Fruit fly (Drosophila melanogaster) whole organism, embryonic: ENCODE data around the gene IM33.
A peak's percentile ranks its signal among the peaks of the same experiment; 100 is the strongest.

ENCODE experiments used
- Atf-2 ChIP-seq: fragments of 200-800 bp; sonication (Bioruptor generic); optimal IDR thresholded peaks from 2 replicates; lab custom pipeline; 2016; ENCODE audit warnings: missing biosample characterization, missing genetic modification characterization
- Atf3 ChIP-seq: fragments of 200-800 bp; sonication (Bioruptor generic); optimal IDR thresholded peaks from 3 replicates; lab custom pipeline; 2016; ENCODE audit warnings: missing biosample characterization, missing genetic modification characterization
- B-H1 ChIP-seq: fragments of 200-800 bp; sonication (Bioruptor generic); IDR thresholded peaks from 3 replicates; pipeline ENCODE4 v1.3.6; 2022; ENCODE audit warnings: missing biosample characterization, missing genetic modification characterization
- CG10209 ChIP-seq: fragments of 200-800 bp; sonication (Bioruptor generic); optimal IDR thresholded peaks from 3 replicates; lab custom pipeline; 2017; ENCODE audit warnings: missing biosample characterization, mild to moderate bottlenecking, missing genetic modification characterization, missing genetic modification reagents
- CG10267 ChIP-seq: fragments of 200-800 bp; sonication (Bioruptor generic); optimal IDR thresholded peaks from 2 replicates; lab custom pipeline; 2018; ENCODE audit warnings: missing biosample characterization, mild to moderate bottlenecking, missing genetic modification characterization, moderate library complexity
- CG11456 ChIP-seq: fragments of 200-800 bp; sonication (Bioruptor generic); IDR thresholded peaks from 3 replicates; pipeline ENCODE4 v1.3.6; 2022; ENCODE audit warnings: missing biosample characterization, missing genetic modification characterization
- CG11504 ChIP-seq: fragments of 200-800 bp; sonication (Bioruptor generic); optimal IDR thresholded peaks from 3 replicates; lab custom pipeline; 2019; ENCODE audit warnings: missing biosample characterization, mild to moderate bottlenecking, missing genetic modification characterization, moderate library complexity
- CG12071 ChIP-seq: fragments of 200-800 bp; sonication (Bioruptor generic); optimal IDR thresholded peaks from 3 replicates; lab custom pipeline; 2018; ENCODE audit warnings: missing biosample characterization, mild to moderate bottlenecking, missing genetic modification characterization
- CG13894 ChIP-seq: fragments of 200-800 bp; sonication (Bioruptor generic); optimal IDR thresholded peaks from 3 replicates; lab custom pipeline; 2018; ENCODE audit warnings: missing biosample characterization, mild to moderate bottlenecking, missing genetic modification characterization, moderate library complexity
- CG14050 ChIP-seq: fragments of 200-800 bp; sonication (Bioruptor generic); IDR thresholded peaks from 3 replicates; pipeline ENCODE4 v1.3.6; 2022; ENCODE audit warnings: missing biosample characterization, missing genetic modification characterization
- CG33557 ChIP-seq: fragments of 200-800 bp; sonication (Bioruptor generic); optimal IDR thresholded peaks from 2 replicates; lab custom pipeline; 2019; ENCODE audit warnings: missing biosample characterization, mild to moderate bottlenecking, missing genetic modification characterization, moderate library complexity
- CG3838 ChIP-seq: fragments of 200-800 bp; sonication (Bioruptor generic); optimal IDR thresholded peaks from 3 replicates; lab custom pipeline; 2016; ENCODE audit warnings: missing biosample characterization, missing genetic modification characterization
- CG43689 ChIP-seq: fragments of 200-800 bp; sonication (Bioruptor generic); IDR thresholded peaks from 2 replicates; pipeline ENCODE4 v1.3.6; 2022; ENCODE audit warnings: missing biosample characterization, missing genetic modification characterization
- CG4820 ChIP-seq: fragments of 200-800 bp; sonication (Bioruptor generic); optimal IDR thresholded peaks from 3 replicates; lab custom pipeline; 2016; ENCODE audit warnings: missing biosample characterization, missing genetic modification characterization
- CG6175 ChIP-seq: fragments of 200-800 bp; sonication (Bioruptor generic); IDR thresholded peaks from 3 replicates; pipeline ENCODE4 v1.3.6; 2022; ENCODE audit warnings: missing biosample characterization, missing genetic modification characterization
- CG9215 ChIP-seq: fragments of 200-800 bp; sonication (Bioruptor generic); IDR thresholded peaks from 2 replicates; pipeline ENCODE4 v1.3.6; 2022; ENCODE audit warnings: missing biosample characterization, missing genetic modification characterization
- CG9609 ChIP-seq: fragments of 200-800 bp; sonication (Bioruptor generic); optimal IDR thresholded peaks from 3 replicates; lab custom pipeline; 2016; ENCODE audit warnings: missing biosample characterization, missing genetic modification characterization
- Gug ChIP-seq: fragments of 200-800 bp; sonication (Bioruptor generic); IDR thresholded peaks from 4 replicates; pipeline ENCODE4 v1.3.6; 2022; ENCODE audit warnings: missing biosample characterization, missing genetic modification characterization
- HLH54F ChIP-seq: fragments of 200-800 bp; sonication (Bioruptor generic); optimal IDR thresholded peaks from 3 replicates; lab custom pipeline; 2016; ENCODE audit warnings: missing biosample characterization, missing genetic modification characterization
- Max ChIP-seq: fragments of 200-800 bp; sonication (Bioruptor generic); optimal IDR thresholded peaks from 2 replicates; lab custom pipeline; 2016; ENCODE audit warnings: missing biosample characterization, mild to moderate bottlenecking, missing genetic modification characterization
- NC2α ChIP-seq: fragments of 200-800 bp; sonication (Bioruptor generic); optimal IDR thresholded peaks from 2 replicates; lab custom pipeline; 2016; ENCODE audit warnings: missing biosample characterization, missing genetic modification characterization
- NC2β ChIP-seq: fragments of 200-800 bp; sonication (Bioruptor generic); optimal IDR thresholded peaks from 2 replicates; lab custom pipeline; 2016; ENCODE audit warnings: missing biosample characterization, missing genetic modification characterization
- PHDP ChIP-seq: fragments of 200-800 bp; sonication (Bioruptor generic); optimal IDR thresholded peaks from 3 replicates; lab custom pipeline; 2018; ENCODE audit warnings: missing biosample characterization, mild to moderate bottlenecking, missing genetic modification characterization, moderate library complexity
- Rx ChIP-seq: fragments of 200-800 bp; sonication (Bioruptor generic); IDR thresholded peaks from 2 replicates; pipeline ENCODE4 v1.3.6; 2022; ENCODE audit warnings: missing biosample characterization, missing genetic modification characterization
- Scr ChIP-seq: fragments of 200-800 bp; sonication (Bioruptor generic); IDR thresholded peaks from 2 replicates; pipeline ENCODE4 v1.3.6; 2022; ENCODE audit warnings: missing biosample characterization, missing genetic modification characterization; ENCODE audit not compliant: partially characterized antibody
- Sry-δ ChIP-seq: fragments of 200-800 bp; sonication (Bioruptor generic); optimal IDR thresholded peaks from 2 replicates; lab custom pipeline; 2016; ENCODE audit warnings: missing biosample characterization, missing genetic modification characterization
- Vsx1 ChIP-seq: fragments of 200-800 bp; sonication (Bioruptor generic); optimal IDR thresholded peaks from 2 replicates; lab custom pipeline; 2017; ENCODE audit warnings: missing biosample characterization, mild to moderate bottlenecking, missing genetic modification characterization, missing genetic modification reagents
- Xrp1 ChIP-seq: fragments of 200-800 bp; sonication (Bioruptor generic); IDR thresholded peaks from 2 replicates; pipeline ENCODE4 v1.3.6; 2022; ENCODE audit warnings: missing biosample characterization, missing genetic modification characterization
- YL-1 ChIP-seq: fragments of 200-800 bp; sonication (Bioruptor generic); optimal IDR thresholded peaks from 3 replicates; lab custom pipeline; 2017; ENCODE audit warnings: missing biosample characterization, mild to moderate bottlenecking, missing genetic modification characterization
- amos ChIP-seq: fragments of 200-800 bp; sonication (Bioruptor generic); IDR thresholded peaks from 2 replicates; pipeline ENCODE4 v1.3.6; 2022; ENCODE audit warnings: missing biosample characterization, missing genetic modification characterization; ENCODE audit not compliant: partially characterized antibody
- aop ChIP-seq: fragments of 200-800 bp; sonication (Bioruptor generic); IDR thresholded peaks from 2 replicates; pipeline ENCODE4 v1.3.6; 2022; ENCODE audit warnings: missing biosample characterization, missing genetic modification characterization
- bcd ChIP-seq: fragments of 200-800 bp; sonication (Bioruptor generic); optimal IDR thresholded peaks from 2 replicates; lab custom pipeline; 2017; ENCODE audit warnings: missing biosample characterization, mild to moderate bottlenecking, missing genetic modification characterization
- caup ChIP-seq: fragments of 200-800 bp; sonication (Bioruptor generic); optimal IDR thresholded peaks from 3 replicates; lab custom pipeline; 2017; ENCODE audit warnings: missing biosample characterization, mild to moderate bottlenecking, missing genetic modification characterization, moderate library complexity; ENCODE audit not compliant: severe bottlenecking
- crp ChIP-seq, 2 experiments: fragments of 200-800 bp; sonication (Bioruptor generic); optimal IDR thresholded peaks; 2 replicates in 1 of 2; 3 replicates in 1 of 2; lab custom pipeline; 2017; ENCODE audit warnings: missing biosample characterization in 2 of 2, missing genetic modification characterization in 2 of 2, mild to moderate bottlenecking in 1 of 2, moderate library complexity in 1 of 2
- fd102C ChIP-seq: fragments of 200-800 bp; sonication (Bioruptor generic); optimal IDR thresholded peaks from 2 replicates; lab custom pipeline; 2018; ENCODE audit warnings: missing biosample characterization, mild to moderate bottlenecking, missing genetic modification characterization, moderate library complexity
- fru ChIP-seq: fragments of >200 bp; optimal IDR thresholded peaks from 2 replicates; lab custom pipeline; 2017
- gsb-n ChIP-seq: fragments of 200-800 bp; sonication (Bioruptor generic); optimal IDR thresholded peaks from 3 replicates; lab custom pipeline; 2018; ENCODE audit warnings: missing biosample characterization, mild to moderate bottlenecking, missing genetic modification characterization
- ind ChIP-seq: fragments of 200-800 bp; sonication (Bioruptor generic); optimal IDR thresholded peaks from 3 replicates; lab custom pipeline; 2016; ENCODE audit warnings: missing biosample characterization, missing genetic modification characterization
- ken ChIP-seq: fragments of 200-800 bp; sonication (Bioruptor generic); IDR thresholded peaks from 3 replicates; pipeline ENCODE4 v1.3.6; 2022; ENCODE audit warnings: missing biosample characterization, missing genetic modification characterization
- lab ChIP-seq: fragments of 200-800 bp; sonication (Bioruptor generic); optimal IDR thresholded peaks from 3 replicates; lab custom pipeline; 2017; ENCODE audit warnings: missing biosample characterization, missing genetic modification characterization, mild to moderate bottlenecking, moderate library complexity, missing genetic modification reagents
- otp ChIP-seq: fragments of 200-800 bp; sonication (Bioruptor generic); IDR thresholded peaks from 3 replicates; pipeline ENCODE4, ENCODE4 v1.3.6; 2022; ENCODE audit warnings: missing biosample characterization, missing genetic modification characterization
- pho ChIP-seq: fragments of 200-800 bp; sonication (Bioruptor generic); optimal IDR thresholded peaks from 2 replicates; lab custom pipeline; 2016; ENCODE audit warnings: missing biosample characterization, missing genetic modification characterization
- phol ChIP-seq: fragments of 200-800 bp; sonication (Bioruptor generic); optimal IDR thresholded peaks from 3 replicates; lab custom pipeline; 2018; ENCODE audit warnings: missing biosample characterization, mild to moderate bottlenecking, missing genetic modification characterization, moderate library complexity
- pzg ChIP-seq: fragments of 200-800 bp; sonication (Bioruptor generic); optimal IDR thresholded peaks from 3 replicates; lab custom pipeline; 2018; ENCODE audit warnings: missing biosample characterization, mild to moderate bottlenecking, missing genetic modification characterization, moderate library complexity
- ro ChIP-seq: fragments of 200-800 bp; sonication (Bioruptor generic); IDR thresholded peaks from 2 replicates; pipeline ENCODE4 v1.3.6; 2022; ENCODE audit warnings: missing biosample characterization, missing genetic modification characterization
- ssp ChIP-seq: fragments of 200-800 bp; sonication (Bioruptor generic); IDR thresholded peaks from 2 replicates; pipeline ENCODE4 v1.3.6; 2022; ENCODE audit warnings: missing biosample characterization, missing genetic modification characterization
- tgo ChIP-seq: fragments of 200-800 bp; sonication (Bioruptor generic); IDR thresholded peaks from 3 replicates; pipeline ENCODE4 v1.3.6; 2022; ENCODE audit warnings: missing biosample characterization, missing genetic modification characterization
- unc-4 ChIP-seq: fragments of 200-800 bp; sonication (Bioruptor generic); IDR thresholded peaks from 2 replicates; pipeline ENCODE4 v1.3.6; 2022; ENCODE audit warnings: missing biosample characterization, missing genetic modification characterization; ENCODE audit not compliant: partially characterized antibody
- unpg ChIP-seq: fragments of 200-800 bp; sonication (Bioruptor generic); optimal IDR thresholded peaks from 3 replicates; lab custom pipeline; 2018; ENCODE audit warnings: missing biosample characterization, mild to moderate bottlenecking, missing genetic modification characterization, moderate library complexity
- vnd ChIP-seq: fragments of 200-800 bp; sonication (Bioruptor generic); IDR thresholded peaks from 3 replicates; pipeline ENCODE4 v1.3.6; 2022; ENCODE audit warnings: missing biosample characterization, missing genetic modification characterization; ENCODE audit not compliant: partially characterized antibody
- yki ChIP-seq: fragments of >200 bp; optimal IDR thresholded peaks from 3 replicates; lab custom pipeline; 2018

IM33 gene

dm6 chr2L:3712949-3713416, 16.5 kb upstream of the IM33 start, which contains the start of the genes CG31955 and CG2818 (continued):
- TF ChIP-seq CG10267 (tag; lab: Kevin White, UChicago) (peak; percentile 18), Max (GFP tag; lab: Kevin White, UChicago) (peak; percentile 8), CG9215 (GFP tag; lab: Robert Waterston, UW) (no peak), Xrp1 (no peak), CG11456 (GFP tag; lab: Robert Waterston, UW) (no peak), lab (GFP tag; lab: Kevin White, UChicago) (peak; percentile 23), unc-4 (peak; percentile 77), ro (GFP tag; lab: Robert Waterston, UW) (no peak), fd102C (GFP tag; lab: Kevin White, UChicago) (no peak), ken (GFP tag; lab: Robert Waterston, UW) (no peak), Rx (GFP tag; lab: Robert Waterston, UW) (no peak), gsb-n (tag; lab: Kevin White, UChicago) (no peak), CG13894 (tag; lab: Kevin White, UChicago) (peak; percentile 40), otp (GFP tag; lab: Robert Waterston, UW) (no peak), CG11504 (tag; lab: Kevin White, UChicago) (no peak), Scr (GFP tag; lab: Robert Waterston, UW) (peak; percentile 83), tgo (no peak), YL-1 (no peak), NC2α (no peak), CG14050 (GFP tag; lab: Robert Waterston, UW) (no peak), HLH54F (peak; percentile 35), pzg (GFP tag; lab: Kevin White, UChicago) (peak; percentile 71), unpg (no peak), ind (peak; percentile 1), aop (GFP tag; lab: Robert Waterston, UW) (no peak), amos (peak; percentile 65), pho (GFP tag; lab: Kevin White, UChicago) (no peak), yki (no peak), CG9609 (no peak), Gug (GFP tag; lab: Robert Waterston, UW) (no peak), CG10209 (no peak), NC2β (peak; percentile 3), bcd (GFP tag; lab: Kevin White, UChicago) (no peak), CG6175 (GFP tag; lab: Robert Waterston, UW) (no peak), B-H1 (GFP tag; lab: Robert Waterston, UW) (no peak), Vsx1 (no peak), Atf-2 (GFP tag; lab: Kevin White, UChicago) (no peak), CG33557 (GFP tag; lab: Kevin White, UChicago) (no peak), CG3838 (GFP tag; lab: Kevin White, UChicago) (no peak), vnd (peak; percentile 36; the same call in 1 of the 3 replicates), CG43689 (GFP tag; lab: Robert Waterston, UW) (no peak), ssp (GFP tag; lab: Robert Waterston, UW) (no peak), PHDP (peak; percentile 3), Sry-δ (GFP tag; lab: Kevin White, UChicago) (peak; percentile 86), CG12071 (GFP tag; lab: Kevin White, UChicago) (no peak), phol (peak; percentile 73), Atf3 (no peak), fru (lab: Kevin White, UChicago) (no peak), CG4820 (GFP tag; lab: Kevin White, UChicago) (no peak), crp (GFP tag; optimal IDR thresholded peaks at IDR 0.05; lab: Kevin White, UChicago) (peak; percentile 71 to 96), caup (no peak)
